4 fruit fly cellular contexts compared by ENCODE assay signal in the genomic region with DNA sequence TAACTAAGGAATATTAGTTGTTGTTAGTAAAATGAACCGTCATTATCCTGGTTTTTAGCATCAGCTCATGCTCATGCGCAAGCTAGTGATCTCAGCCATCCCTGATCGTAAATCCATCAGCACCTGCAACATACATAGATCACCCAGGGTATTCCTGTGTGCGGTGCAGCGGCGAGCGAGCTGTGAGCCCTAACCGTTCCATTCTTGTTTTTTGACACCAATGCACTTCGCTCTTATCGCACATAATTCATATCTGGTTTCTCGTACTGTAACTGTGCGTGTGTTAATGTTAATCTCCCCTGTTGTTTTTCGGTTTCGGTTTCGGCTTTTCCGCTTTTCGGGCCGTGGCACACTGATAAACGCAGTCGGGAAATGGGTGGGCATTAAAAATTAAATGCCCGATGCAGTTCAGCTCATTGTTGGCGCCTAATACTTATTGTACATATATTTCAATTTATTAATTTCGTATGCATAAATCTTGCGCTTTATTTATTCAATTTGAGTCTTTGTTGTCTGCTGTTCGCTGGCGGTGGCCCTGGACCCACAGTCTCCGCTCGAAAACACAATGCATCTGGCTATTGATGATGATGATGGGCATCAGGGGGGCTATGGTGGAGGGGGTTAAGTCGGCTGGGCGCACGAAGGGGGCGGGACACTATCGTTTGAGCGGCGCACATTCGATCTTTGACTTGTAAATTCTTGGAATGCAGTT.
A peak's percentile ranks its signal among the peaks of the same experiment; 100 is the strongest.
TF ChIP-seq lines count a peak whose summit lies in the region.

No protein-coding gene starts in this region.

- no peak for TF ChIP-seq CTCF in whole organism, embryonic (GFP tag; optimal IDR thresholded peaks at IDR 0.05; lab: Kevin White, UChicago)

TF ChIP-seq in whole organism, adult, 20 proteins besides CTCF, POLR2A, EP300 and RAD21:
- TF ChIP-seq bab1 (GFP tag; optimal IDR thresholded peaks at IDR 0.05; lab: Kevin White, UChicago): no peak
- peak; percentile 2 for TF ChIP-seq kay (GFP tag; lab: Kevin White, UChicago; ENCODE audit: borderline replicate concordance)

TF ChIP-seq in whole organism, embryonic, 481 proteins besides CTCF, POLR2A, EP300 and RAD21 (continues in another document):
- TF ChIP-seq pb (GFP tag; optimal IDR thresholded peaks at IDR 0.05; lab: Kevin White, UChicago) (no peak), sisA (GFP tag; IDR thresholded peaks at IDR 0.05; lab: Robert Waterston, UW) (no peak), CG3407 (GFP tag; optimal IDR thresholded peaks at IDR 0.05; lab: Kevin White, UChicago) (no peak), Nf-YB (GFP tag; optimal IDR thresholded peaks at IDR 0.05; lab: Kevin White, UChicago) (no peak), Hr3 (GFP tag; optimal IDR thresholded peaks at IDR 0.05; lab: Kevin White, UChicago) (no peak), CG2678 (tag; optimal IDR thresholded peaks at IDR 0.05; lab: Kevin White, UChicago) (no peak), CG15073 (GFP tag; optimal IDR thresholded peaks at IDR 0.05; lab: Kevin White, UChicago) (no peak), chinmo (GFP tag; IDR thresholded peaks at IDR 0.05; lab: Robert Waterston, UW; ENCODE audit: partially characterized antibody) (peak; percentile 58; the same call in 1 of the 4 replicates), CG13894 (tag; optimal IDR thresholded peaks at IDR 0.05; lab: Kevin White, UChicago) (no peak), ems (GFP tag; optimal IDR thresholded peaks at IDR 0.05; lab: Kevin White, UChicago) (no peak), odd (GFP tag; optimal IDR thresholded peaks at IDR 0.05; lab: Kevin White, UChicago) (no peak), ara (GFP tag; IDR thresholded peaks at IDR 0.05; lab: Robert Waterston, UW) (no peak), CG11085 (GFP tag; IDR thresholded peaks at IDR 0.05; lab: Robert Waterston, UW) (no peak), Ets65A (GFP tag; lab: Kevin White, UChicago) (peak; percentile 8), fd64A (GFP tag; optimal IDR thresholded peaks at IDR 0.05; lab: Kevin White, UChicago) (peak; percentile 8), CG16813 (GFP tag; IDR thresholded peaks at IDR 0.05; lab: Robert Waterston, UW; ENCODE audit: partially characterized antibody) (no peak), mld (GFP tag; IDR thresholded peaks at IDR 0.05; lab: Robert Waterston, UW; ENCODE audit: partially characterized antibody) (no peak), Myb (GFP tag; optimal IDR thresholded peaks at IDR 0.05; lab: Kevin White, UChicago) (no peak), dpn (GFP tag; optimal IDR thresholded peaks at IDR 0.05; lab: Kevin White, UChicago) (no peak), wek (GFP tag; optimal IDR thresholded peaks at IDR 0.05; lab: Kevin White, UChicago) (no peak), BEAF-32 (GFP tag; optimal IDR thresholded peaks at IDR 0.05; lab: Kevin White, UChicago) (no peak), CG14860 (GFP tag; IDR thresholded peaks at IDR 0.05; lab: Robert Waterston, UW; ENCODE audit: partially characterized antibody) (no peak), jing (GFP tag; optimal IDR thresholded peaks at IDR 0.05; lab: Kevin White, UChicago) (no peak), ATbp (GFP tag; optimal IDR thresholded peaks at IDR 0.05; lab: Kevin White, UChicago) (peak; percentile 24), Ptx1 (GFP tag; IDR thresholded peaks at IDR 0.05; lab: Robert Waterston, UW) (0 out of 2 replicates have a peak, but pooled peaks have one; percentile 20), CG15514 (GFP tag; optimal IDR thresholded peaks at IDR 0.05; lab: Kevin White, UChicago) (no peak), Dip3 (GFP tag; optimal IDR thresholded peaks at IDR 0.05; lab: Kevin White, UChicago) (no peak)

TF ChIP-seq in whole organism, prepupa, 60 proteins besides CTCF, POLR2A, EP300 and RAD21:
- TF ChIP-seq fkh (GFP tag; optimal IDR thresholded peaks at IDR 0.05; lab: Kevin White, UChicago) (peak; percentile 26), svp (GFP tag; lab: Kevin White, UChicago) (peak; percentile 74), Sox14 (GFP tag; optimal IDR thresholded peaks at IDR 0.05; lab: Kevin White, UChicago) (no peak), acj6 (GFP tag; optimal IDR thresholded peaks at IDR 0.05; lab: Kevin White, UChicago) (no peak), eg (GFP tag; IDR thresholded peaks at IDR 0.05; lab: Robert Waterston, UW) (no peak), CG8632 (GFP tag; optimal IDR thresholded peaks at IDR 0.05; lab: Kevin White, UChicago) (no peak), esn (GFP tag; optimal IDR thresholded peaks at IDR 0.05; lab: Kevin White, UChicago) (no peak), CG1621 (tag; optimal IDR thresholded peaks at IDR 0.05; lab: Kevin White, UChicago) (no peak)

TF ChIP-seq in whole organism, pupa, 21 proteins besides CTCF, POLR2A, EP300 and RAD21:
- TF ChIP-seq CG4496 (GFP tag; IDR thresholded peaks at IDR 0.05; lab: Robert Waterston, UW) (no peak), fd96Ca (GFP tag; IDR thresholded peaks at IDR 0.05; lab: Robert Waterston, UW) (0 out of 3 replicates have a peak, but pooled peaks have one; percentile 21)
